Fruit fly (Drosophila melanogaster) Kc167 (cell line): ENCODE measurements around the gene CG6023.

Experiments used
- Myc ChIP-seq: fragments of >200 bp; optimal IDR thresholded peaks from 2 replicates; lab custom pipeline; 2017; ENCODE audit warnings: missing external identifiers
- Sin3A ChIP-seq: fragments of >200 bp; optimal IDR thresholded peaks from 2 replicates; lab custom pipeline; 2018; ENCODE audit warnings: missing external identifiers
- h ChIP-seq: fragments of >200 bp; optimal IDR thresholded peaks from 3 replicates; lab custom pipeline; 2018; ENCODE audit warnings: missing external identifiers
- insv ChIP-seq: fragments of >200 bp; optimal IDR thresholded peaks from 3 replicates; lab custom pipeline; 2018; ENCODE audit warnings: missing external identifiers
- psq ChIP-seq: fragments of >200 bp; optimal IDR thresholded peaks from 2 replicates; lab custom pipeline; 2017; ENCODE audit warnings: missing external identifiers
- ttk ChIP-seq: sonication (Bioruptor generic); optimal IDR thresholded peaks from 2 replicates; lab custom pipeline; 2017; ENCODE audit warnings: missing external identifiers

The CG6023 gene

DNA sequence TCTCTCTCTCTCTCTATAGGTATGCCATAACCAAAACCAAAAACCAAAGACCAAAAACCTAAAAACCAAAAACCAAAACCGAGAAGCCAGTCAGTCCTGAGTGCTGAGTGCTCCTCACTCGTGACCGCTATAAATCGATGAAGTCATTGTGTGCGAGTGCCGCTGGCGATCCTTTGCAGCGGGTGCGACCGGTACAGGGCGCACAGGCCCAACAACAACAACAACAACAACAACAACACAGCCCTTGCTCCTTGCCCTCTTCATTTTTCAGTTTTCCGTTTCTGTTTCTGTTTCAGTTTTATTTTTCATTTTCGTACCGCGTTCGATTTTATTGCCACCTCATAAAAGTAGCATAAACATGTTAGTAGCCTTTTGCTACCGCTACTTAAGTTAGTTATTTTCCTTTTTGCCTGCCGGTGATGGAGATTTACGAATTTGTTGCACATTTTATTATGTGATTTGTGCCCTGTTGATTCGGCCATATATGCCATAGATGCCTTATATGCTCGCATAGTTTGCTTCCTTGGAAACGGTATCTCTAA lies 20.1 kb downstream of the CG6023 start:
- TF ChIP-seq ttk (lab: Kevin White, UChicago) (no peak), Myc (lab: Kevin White, UChicago) (no peak), Sin3A (lab: Kevin White, UChicago) (no peak), insv (lab: Kevin White, UChicago) (no peak), h (no peak), psq (lab: Kevin White, UChicago) (no peak)

- no peak for TF ChIP-seq h
- TF ChIP-seq insv (lab: Kevin White, UChicago) = no peak
- TF ChIP-seq psq (lab: Kevin White, UChicago) = no peak
- no peak for TF ChIP-seq ttk (lab: Kevin White, UChicago)
- no peak for TF ChIP-seq Myc (lab: Kevin White, UChicago)
- TF ChIP-seq Sin3A (lab: Kevin White, UChicago) = no peak
Observed at dm6 chrX:18297905-18298630, 22.9 kb downstream of the CG6023 start.

- no peak for TF ChIP-seq Myc (lab: Kevin White, UChicago)
- TF ChIP-seq insv (lab: Kevin White, UChicago) = no peak
- TF ChIP-seq h = no peak
- no peak for TF ChIP-seq Sin3A (lab: Kevin White, UChicago)
- TF ChIP-seq psq (lab: Kevin White, UChicago) = no peak
- no peak for TF ChIP-seq ttk (lab: Kevin White, UChicago)
Observed at dm6 chrX:18294031-18294430, 27.0 kb downstream of the CG6023 start.

dm6 chrX:18288652-18289051 lies 32.3 kb downstream of the CG6023 start:
- no peak for TF ChIP-seq psq (lab: Kevin White, UChicago)
- no peak for TF ChIP-seq Myc (lab: Kevin White, UChicago)
- TF ChIP-seq h = no peak
- no peak for TF ChIP-seq insv (lab: Kevin White, UChicago)
- TF ChIP-seq Sin3A (lab: Kevin White, UChicago) = no peak
- no peak for TF ChIP-seq ttk (lab: Kevin White, UChicago)

DNA sequence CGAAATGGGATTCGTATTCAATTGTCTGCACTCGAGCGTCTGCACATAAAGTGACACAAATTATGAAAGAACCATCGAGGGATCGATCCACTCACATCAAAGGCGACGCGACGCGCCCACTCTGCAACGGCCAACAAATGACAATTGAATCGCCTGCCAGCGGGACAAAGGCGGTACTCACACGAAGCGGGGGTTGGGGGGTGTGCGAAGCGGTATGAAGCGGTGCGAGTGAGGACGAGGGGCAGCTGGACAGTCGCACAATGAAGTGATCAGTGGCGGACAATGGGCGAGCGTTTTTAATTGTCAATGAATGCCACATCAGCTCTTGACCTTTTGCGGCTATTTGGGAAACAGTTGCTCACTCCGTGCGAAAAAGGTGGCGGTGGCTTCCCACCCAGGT lies 33.4 kb downstream of the CG6023 start:
- TF ChIP-seq psq (lab: Kevin White, UChicago) (no peak), ttk (lab: Kevin White, UChicago) (no peak), h (no peak), Myc (lab: Kevin White, UChicago) (no peak), Sin3A (lab: Kevin White, UChicago) (no peak), insv (lab: Kevin White, UChicago) (no peak)

DNA sequence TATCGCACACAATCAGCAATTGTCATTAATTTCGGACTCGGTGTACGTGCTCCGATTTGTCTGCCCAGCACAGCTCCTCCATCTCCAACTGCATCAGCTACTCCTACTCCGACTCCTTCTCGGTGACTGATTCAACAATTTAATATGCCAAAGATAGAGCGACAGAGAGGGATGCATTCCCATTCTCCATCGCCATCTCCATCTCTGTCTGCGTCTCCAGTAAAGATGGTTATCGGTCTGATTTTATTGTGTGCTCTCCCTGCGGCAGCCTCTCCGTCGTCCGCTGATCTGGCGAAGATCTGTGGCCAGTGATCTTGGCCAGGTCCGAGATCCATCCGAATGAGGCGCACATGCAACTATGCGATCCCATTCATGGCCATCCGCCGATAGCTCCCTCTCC lies 35.8 kb downstream of the CG6023 start:
- TF ChIP-seq insv (lab: Kevin White, UChicago) = no peak
- TF ChIP-seq h = no peak
- TF ChIP-seq psq (lab: Kevin White, UChicago) = no peak
- no peak for TF ChIP-seq ttk (lab: Kevin White, UChicago)
- no peak for TF ChIP-seq Myc (lab: Kevin White, UChicago)
- no peak for TF ChIP-seq Sin3A (lab: Kevin White, UChicago)

dm6 chrX:18282381-18282813 lies 38.6 kb downstream of the CG6023 start:
- TF ChIP-seq h = no peak
- TF ChIP-seq Sin3A (lab: Kevin White, UChicago) = no peak
- no peak for TF ChIP-seq insv (lab: Kevin White, UChicago)
- TF ChIP-seq Myc (lab: Kevin White, UChicago) = no peak
- no peak for TF ChIP-seq ttk (lab: Kevin White, UChicago)
- TF ChIP-seq psq (lab: Kevin White, UChicago) = no peak

dm6 chrX:18278706-18279105 lies 42.3 kb downstream of the CG6023 start:
- TF ChIP-seq Sin3A (lab: Kevin White, UChicago) (no peak), Myc (lab: Kevin White, UChicago) (no peak), psq (lab: Kevin White, UChicago) (no peak), h (no peak), ttk (lab: Kevin White, UChicago) (no peak), insv (lab: Kevin White, UChicago) (no peak)

dm6 chrX:18276485-18277321 lies 44.3 kb downstream of the CG6023 start, which contains the start of gene upd3:
Gene upd3, plus strand, starts transcription at chrX:18277233.
- TF ChIP-seq Myc (lab: Kevin White, UChicago) = no peak

DNA sequence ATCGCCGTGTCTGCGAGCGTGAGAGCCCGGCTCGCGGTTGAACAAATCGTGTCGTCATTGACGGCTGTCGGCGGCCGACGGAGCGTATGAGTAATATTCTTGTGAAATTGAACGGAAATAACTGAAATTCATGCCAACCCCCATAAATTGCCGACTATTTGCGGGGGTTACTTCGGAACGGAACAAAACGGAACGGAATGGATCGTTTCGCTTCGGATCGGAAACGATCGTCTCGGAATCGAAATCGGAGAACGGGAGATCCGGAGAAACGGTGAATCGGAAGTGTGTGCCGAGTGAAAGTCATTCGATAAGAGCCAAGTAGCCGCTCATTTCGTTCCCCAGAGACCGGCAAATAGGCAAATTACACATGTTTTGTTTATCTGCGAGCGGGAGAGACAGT lies 45.1 kb downstream of the CG6023 start:
- TF ChIP-seq ttk (lab: Kevin White, UChicago) (no peak), insv (lab: Kevin White, UChicago) (no peak), psq (lab: Kevin White, UChicago) (no peak), h (no peak), Sin3A (lab: Kevin White, UChicago) (no peak), Myc (lab: Kevin White, UChicago) (no peak)

dm6 chrX:18273180-18274016 lies 47.6 kb downstream of the CG6023 start:
- TF ChIP-seq insv (lab: Kevin White, UChicago) = no peak
- no peak for TF ChIP-seq psq (lab: Kevin White, UChicago)
- no peak for TF ChIP-seq h
- TF ChIP-seq Myc (lab: Kevin White, UChicago) = no peak
- TF ChIP-seq ttk (lab: Kevin White, UChicago) = no peak
- TF ChIP-seq Sin3A (lab: Kevin White, UChicago) = no peak
